Worm (Caenorhabditis elegans) whole organism, midembryonic: ENCODE data around the gene mcat-1.

Source experiments
- T22C8.4 ChIP-seq: fragments of 200-800 bp; sonication (Bioruptor generic); IDR thresholded peaks from 2 replicates; pipeline ENCODE4 v1.3.6; 2022; ENCODE audit warnings: missing genetic modification characterization, missing compliant biosample characterization
- cog-1 ChIP-seq: sonication (generic microtip); optimal IDR thresholded peaks from 2 replicates; lab custom pipeline; 2016; ENCODE audit warnings: missing genetic modification characterization, missing compliant biosample characterization
- flt-1 ChIP-seq: fragments of 200-800 bp; sonication (Bioruptor generic); IDR thresholded peaks from 2 replicates; pipeline ENCODE4 v1.3.6; 2022; ENCODE audit warnings: missing genetic modification characterization, missing compliant biosample characterization
- klf-2 ChIP-seq: fragments of 200-800 bp; sonication (Bioruptor generic); conservative IDR thresholded peaks from 2 replicates; pipeline ENCODE4 v1.3.6; 2022; ENCODE audit warnings: missing genetic modification reagents, missing genetic modification characterization, missing compliant biosample characterization
- med-1 ChIP-seq: sonication (generic microtip); optimal IDR thresholded peaks from 2 replicates; lab custom pipeline; 2017; ENCODE audit warnings: missing genetic modification characterization, mild to moderate bottlenecking, missing compliant biosample characterization, antibody characterized with exemption, missing genetic modification reagents; ENCODE audit not compliant: insufficient read depth
- ref-1 ChIP-seq: fragments of 200-800 bp; sonication (Bioruptor generic); conservative IDR thresholded peaks from 2 replicates; pipeline ENCODE4 v1.3.6; 2022; ENCODE audit warnings: missing genetic modification reagents, missing genetic modification characterization, missing compliant biosample characterization
- tab-1 ChIP-seq: fragments of 200-800 bp; sonication (Bioruptor generic); IDR thresholded peaks from 2 replicates; pipeline ENCODE4 v1.3.6; 2022; ENCODE audit warnings: missing genetic modification characterization, missing compliant biosample characterization
- ztf-23 ChIP-seq: fragments of 200-800 bp; sonication (Bioruptor generic); IDR thresholded peaks from 2 replicates; pipeline ENCODE4 v1.3.6; 2022; ENCODE audit warnings: missing genetic modification reagents, missing genetic modification characterization, missing compliant biosample characterization
- ztf-29 ChIP-seq: fragments of 200-800 bp; sonication (Bioruptor generic); IDR thresholded peaks from 2 replicates; pipeline ENCODE4 v1.3.6; 2022; ENCODE audit warnings: missing genetic modification reagents, missing genetic modification characterization, missing compliant biosample characterization

mcat-1 gene

ce11 chrII:47280-47679 lies 44.0 kb downstream of the mcat-1 start, which contains the start of gene C23H3.5:
TSS of gene C23H3.5 (plus strand) at chrII:47580.
- TF ChIP-seq ztf-29 (GFP tag; lab: Robert Waterston, UW) = no peak
- no peak for TF ChIP-seq klf-2 (GFP tag; lab: Robert Waterston, UW)
- no peak for TF ChIP-seq cog-1
- TF ChIP-seq med-1 (GFP tag; lab: Kevin White, UChicago) = no peak
- no peak for TF ChIP-seq flt-1 (GFP tag; lab: Robert Waterston, UW)
- no peak for TF ChIP-seq ztf-23 (GFP tag; lab: Robert Waterston, UW)
- no peak for TF ChIP-seq T22C8.4
- TF ChIP-seq tab-1 (GFP tag; lab: Robert Waterston, UW) = no peak
- no peak for TF ChIP-seq ref-1 (GFP tag; lab: Robert Waterston, UW)

ce11 chrII:46116-46515 lies 45.2 kb downstream of the mcat-1 start, which contains the start of gene rpt-4:
TSS of gene rpt-4 (minus strand) at chrII:46216.
- TF ChIP-seq cog-1 (no peak), ztf-29 (GFP tag; lab: Robert Waterston, UW) (no peak), klf-2 (GFP tag; lab: Robert Waterston, UW) (no peak), tab-1 (GFP tag; lab: Robert Waterston, UW) (no peak), flt-1 (GFP tag; lab: Robert Waterston, UW) (no peak), ztf-23 (GFP tag; lab: Robert Waterston, UW) (no peak), ref-1 (GFP tag; lab: Robert Waterston, UW) (no peak), T22C8.4 (no peak)

DNA sequence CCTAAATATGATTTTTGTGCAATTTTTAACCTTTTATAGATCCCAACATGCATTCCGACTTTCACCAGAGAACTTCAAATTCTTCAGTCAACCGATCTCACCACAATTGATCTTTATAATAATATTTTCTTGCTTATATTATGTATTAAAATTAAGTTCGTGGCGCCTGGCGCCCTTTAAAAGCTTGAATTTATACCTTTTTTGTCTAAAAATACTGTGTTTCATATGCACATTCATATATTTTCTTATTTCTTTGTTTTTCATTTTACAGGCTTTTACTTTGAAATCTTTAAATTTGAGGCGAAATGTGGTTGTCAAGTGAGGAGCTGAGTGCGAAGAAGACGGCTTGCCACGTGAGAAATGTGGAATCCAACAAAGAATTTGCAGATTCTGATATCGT lies 46.6 kb downstream of the mcat-1 start, which contains the start of gene rpoa-49:
Gene rpoa-49, plus strand, starts transcription at position 301 of the 400 bp plus-strand sequence.
- TF ChIP-seq ref-1 (GFP tag; lab: Robert Waterston, UW) (no peak), flt-1 (GFP tag; lab: Robert Waterston, UW) (no peak)

- TF ChIP-seq ref-1 (GFP tag; lab: Robert Waterston, UW) (no peak), cog-1 (no peak), flt-1 (GFP tag; lab: Robert Waterston, UW) (no peak), T22C8.4 (no peak), ztf-29 (GFP tag; lab: Robert Waterston, UW) (no peak), med-1 (GFP tag; lab: Kevin White, UChicago) (no peak)
Measured at ce11 chrII:43640-44039, 47.7 kb downstream of the mcat-1 start, which contains the start of gene nfyc-1. TSS of gene nfyc-1 (plus strand) at chrII:43907.

DNA sequence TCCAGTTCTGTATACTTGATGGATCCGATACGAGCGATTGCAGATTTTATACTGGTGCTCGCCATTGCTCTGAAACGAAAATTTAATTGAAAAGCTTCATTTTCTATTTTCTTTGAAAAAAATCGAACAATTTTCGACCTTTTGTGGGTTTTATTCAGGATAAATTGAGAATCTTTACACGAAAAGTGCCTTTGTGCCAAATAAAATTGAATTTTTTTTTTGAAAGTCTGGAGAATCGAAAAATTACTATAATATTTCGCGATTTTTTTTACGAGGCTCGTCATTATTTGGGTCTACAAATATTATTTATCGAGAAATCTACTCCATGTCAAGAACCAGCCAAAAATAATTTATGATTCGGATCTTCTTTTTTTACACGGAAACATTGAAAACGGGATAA lies 49.4 kb downstream of the mcat-1 start, which contains the start of gene F23F1.10:
Gene F23F1.10, minus strand, starts transcription at position 69 of the 400 bp plus-strand sequence.
- TF ChIP-seq T22C8.4 (no peak), tab-1 (GFP tag; lab: Robert Waterston, UW) (no peak), med-1 (GFP tag; lab: Kevin White, UChicago) (no peak), ztf-23 (GFP tag; lab: Robert Waterston, UW) (no peak), ref-1 (GFP tag; lab: Robert Waterston, UW) (no peak), cog-1 (no peak), klf-2 (GFP tag; lab: Robert Waterston, UW) (no peak), ztf-29 (GFP tag; lab: Robert Waterston, UW) (no peak)

DNA sequence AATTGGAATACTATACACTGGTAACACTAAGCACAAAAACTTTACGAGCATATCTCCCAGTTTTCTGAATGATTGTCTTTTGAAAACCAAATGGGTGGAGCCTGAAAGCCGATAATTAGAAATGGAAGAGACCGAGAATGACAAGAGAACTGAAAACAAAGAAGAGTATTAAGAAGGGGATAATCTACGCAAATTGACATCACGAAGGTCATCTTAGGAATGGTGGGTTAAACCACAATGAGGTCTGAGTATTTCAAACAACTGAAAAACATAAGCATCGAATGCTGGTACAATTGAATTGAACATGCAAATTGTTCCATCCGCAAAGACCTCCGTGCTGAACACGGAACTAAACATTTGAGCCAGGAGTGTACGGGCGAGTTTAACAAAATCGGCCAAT lies 51.9 kb downstream of the mcat-1 start, which contains the start of gene spp-24:
Gene spp-24, minus strand, starts transcription at position 101 of the 400 bp plus-strand sequence.
- no peak for TF ChIP-seq ztf-23 (GFP tag; lab: Robert Waterston, UW)
- TF ChIP-seq flt-1 (GFP tag; lab: Robert Waterston, UW) = no peak
- no peak for TF ChIP-seq klf-2 (GFP tag; lab: Robert Waterston, UW)
- TF ChIP-seq med-1 (GFP tag; lab: Kevin White, UChicago) = no peak
- no peak for TF ChIP-seq ref-1 (GFP tag; lab: Robert Waterston, UW)
- TF ChIP-seq cog-1 = no peak
- TF ChIP-seq T22C8.4 = no peak
- TF ChIP-seq tab-1 (GFP tag; lab: Robert Waterston, UW) = no peak
- TF ChIP-seq ztf-29 (GFP tag; lab: Robert Waterston, UW) = no peak
